Worm (Caenorhabditis elegans) whole organism, L4 larva: Measurements from ENCODE around the gene C45G9.2.

Experiments used
- F10B5.3 ChIP-seq: sonication (generic microtip); optimal IDR thresholded peaks from 2 replicates; lab custom pipeline; 2016; ENCODE audit warnings: mild to moderate bottlenecking, missing genetic modification characterization, missing compliant biosample characterization
- F26F4.8 ChIP-seq: fragments of 200-800 bp; sonication (Bioruptor generic); conservative IDR thresholded peaks from 2 replicates; pipeline ENCODE4 v1.3.6; 2022; ENCODE audit warnings: missing genetic modification characterization, missing compliant biosample characterization
- Y75B8A.6 ChIP-seq: fragments of 200-800 bp; sonication (Bioruptor generic); IDR thresholded peaks from 2 replicates; pipeline ENCODE4 v1.3.6; 2022; ENCODE audit warnings: missing genetic modification reagents, missing genetic modification characterization, missing compliant biosample characterization
- ZK337.2 ChIP-seq: fragments of 200-800 bp; sonication (Bioruptor generic); IDR thresholded peaks from 2 replicates; pipeline ENCODE4 v1.3.6; 2022; ENCODE audit warnings: missing genetic modification reagents, missing genetic modification characterization, missing compliant biosample characterization
- ZK546.5 ChIP-seq, 2 experiments: sonication (generic microtip); optimal IDR thresholded peaks; 2 replicates each; lab custom pipeline; 2017; ENCODE audit warnings: missing biosample characterization in 2 of 2, missing genetic modification characterization in 2 of 2
- aly-2 ChIP-seq: sonication (generic microtip); optimal IDR thresholded peaks from 2 replicates; lab custom pipeline; 2018; ENCODE audit warnings: missing biosample characterization, missing genetic modification characterization
- ama-1 ChIP-seq: fragments of 150-350 bp; optimal IDR thresholded peaks from 2 replicates; lab custom pipeline; 2014; ENCODE audit warnings: inconsistent platforms, mixed read lengths
- ceh-44 ChIP-seq: fragments of 200-800 bp; sonication (Bioruptor generic); IDR thresholded peaks from 2 replicates; pipeline ENCODE4 v1.3.6; 2022; ENCODE audit warnings: missing genetic modification reagents, missing genetic modification characterization, missing compliant biosample characterization
- ceh-62 ChIP-seq: sonication (generic microtip); optimal IDR thresholded peaks from 2 replicates; lab custom pipeline; 2017; ENCODE audit warnings: missing biosample characterization, missing genetic modification characterization
- ces-1 ChIP-seq: fragments of 150-350 bp; sonication (generic microtip); optimal IDR thresholded peaks from 4 replicates; lab custom pipeline; 2014; ENCODE audit warnings: missing biosample characterization, missing genetic modification reagents, missing genetic modification characterization
- ctbp-1 ChIP-seq: fragments of 200-800 bp; sonication (Bioruptor generic); IDR thresholded peaks from 2 replicates; pipeline ENCODE4 v1.3.6; 2022; ENCODE audit warnings: missing genetic modification reagents, missing genetic modification characterization, missing compliant biosample characterization
- daf-16 ChIP-seq, 3 experiments: sonication (generic microtip); optimal IDR thresholded peaks; 2 replicates each; lab custom pipeline; 2016 to 2017; ENCODE audit warnings: missing genetic modification characterization in 3 of 3, missing genetic modification reagents in 3 of 3, mild to moderate bottlenecking in 2 of 3, missing compliant biosample characterization in 2 of 3, missing biosample characterization in 1 of 3, moderate library complexity in 1 of 3
- daf-19 ChIP-seq: fragments of 200-800 bp; sonication (Bioruptor generic); conservative IDR thresholded peaks from 2 replicates; pipeline ENCODE4 v1.3.6; 2022; ENCODE audit warnings: missing genetic modification characterization, missing compliant biosample characterization
- daf-8 ChIP-seq: fragments of 200-800 bp; sonication (Bioruptor generic); IDR thresholded peaks from 2 replicates; pipeline ENCODE4 v1.3.6; 2022; ENCODE audit warnings: missing genetic modification characterization, missing compliant biosample characterization
- dmd-6 ChIP-seq: fragments of 200-800 bp; sonication (Bioruptor generic); IDR thresholded peaks from 2 replicates; pipeline ENCODE4 v1.3.6; 2022; ENCODE audit warnings: missing genetic modification reagents, missing genetic modification characterization, missing compliant biosample characterization
- dpl-1 ChIP-seq: fragments of 150-350 bp; optimal IDR thresholded peaks from 2 replicates; lab custom pipeline; 2014; ENCODE audit warnings: missing biosample characterization, missing genetic modification reagents, missing genetic modification characterization
- duxl-1 ChIP-seq: sonication (generic microtip); optimal IDR thresholded peaks from 2 replicates; lab custom pipeline; 2016; ENCODE audit warnings: mild to moderate bottlenecking, missing genetic modification characterization, moderate library complexity, missing compliant biosample characterization; ENCODE audit not compliant: poor library complexity
- egl-27 ChIP-seq: sonication (generic microtip); optimal IDR thresholded peaks from 3 replicates; lab custom pipeline; 2017; ENCODE audit warnings: missing biosample characterization, missing genetic modification reagents, missing genetic modification characterization
- fkh-10 ChIP-seq: fragments of 150-350 bp; optimal IDR thresholded peaks from 2 replicates; lab custom pipeline; 2014; ENCODE audit warnings: missing biosample characterization, missing genetic modification reagents, missing genetic modification characterization
- hlh-30 ChIP-seq: sonication (generic microtip); optimal IDR thresholded peaks from 2 replicates; lab custom pipeline; 2017; ENCODE audit warnings: antibody characterized with exemption, mild to moderate bottlenecking, missing genetic modification characterization, missing compliant biosample characterization; ENCODE audit not compliant: insufficient read depth
- lin-1 ChIP-seq: fragments of 200-800 bp; sonication (Bioruptor generic); IDR thresholded peaks from 2 replicates; pipeline ENCODE4 v1.3.6; 2022; ENCODE audit warnings: missing genetic modification reagents, missing genetic modification characterization, missing compliant biosample characterization
- lin-29 ChIP-seq: fragments of 200-800 bp; sonication (Bioruptor generic); IDR thresholded peaks from 2 replicates; pipeline ENCODE4 v1.3.6; 2022; ENCODE audit warnings: missing genetic modification reagents, missing genetic modification characterization, missing compliant biosample characterization
- lsy-2 ChIP-seq, 2 experiments: fragments of 150-350 bp in 1 of 2; sonication (generic microtip) in 1 of 2; optimal IDR thresholded peaks; 2 replicates each; lab custom pipeline; 2014 to 2017; ENCODE audit warnings: missing biosample characterization in 2 of 2, missing genetic modification characterization in 2 of 2
- mdl-1 ChIP-seq, 2 experiments: fragments of 150-350 bp in 1 of 2; sonication (generic microtip) in 1 of 2; optimal IDR thresholded peaks; 2 replicates each; lab custom pipeline; 2014 to 2017; ENCODE audit warnings: missing biosample characterization in 2 of 2, missing genetic modification characterization in 2 of 2
- mdt-29 ChIP-seq: fragments of 200-800 bp; sonication (Bioruptor generic); IDR thresholded peaks from 2 replicates; pipeline ENCODE4 v1.3.6; 2022; ENCODE audit warnings: missing genetic modification reagents, missing genetic modification characterization, missing compliant biosample characterization
- mep-1 ChIP-seq: fragments of 150-350 bp; sonication (generic microtip); optimal IDR thresholded peaks from 3 replicates; lab custom pipeline; 2014; ENCODE audit warnings: missing biosample characterization, missing genetic modification characterization
- mes-2 ChIP-seq: sonication (generic microtip); optimal IDR thresholded peaks from 2 replicates; lab custom pipeline; 2016; ENCODE audit warnings: missing genotype, mild to moderate bottlenecking, missing genetic modification characterization, missing compliant biosample characterization; ENCODE audit not compliant: poor library complexity, severe bottlenecking
- mxl-3 ChIP-seq: fragments of 200-800 bp; sonication (Bioruptor generic); optimal IDR thresholded peaks from 2 replicates; lab custom pipeline; 2018; ENCODE audit warnings: mild to moderate bottlenecking, missing genetic modification characterization, missing compliant biosample characterization
- nhr-10 ChIP-seq: fragments of 150-350 bp; optimal IDR thresholded peaks from 2 replicates; lab custom pipeline; 2014; ENCODE audit warnings: missing biosample characterization, missing genetic modification characterization
- nhr-102 ChIP-seq: sonication (generic microtip); optimal IDR thresholded peaks from 2 replicates; lab custom pipeline; 2016; ENCODE audit warnings: mild to moderate bottlenecking, missing genetic modification characterization, moderate library complexity, missing compliant biosample characterization
- nhr-11 ChIP-seq: fragments of 150-350 bp; optimal IDR thresholded peaks from 2 replicates; lab custom pipeline; 2014; ENCODE audit warnings: missing biosample characterization, missing genetic modification characterization
- nhr-237 ChIP-seq: sonication (generic microtip); optimal IDR thresholded peaks from 2 replicates; lab custom pipeline; 2017; ENCODE audit warnings: missing biosample characterization, missing genetic modification characterization
- nhr-25 ChIP-seq: sonication (generic microtip); optimal IDR thresholded peaks from 2 replicates; lab custom pipeline; 2017; ENCODE audit warnings: missing genetic modification characterization, mild to moderate bottlenecking, missing compliant biosample characterization, antibody characterized with exemption, moderate library complexity, borderline replicate concordance; ENCODE audit not compliant: insufficient read depth
- nhr-28 ChIP-seq: fragments of 150-350 bp; optimal IDR thresholded peaks from 2 replicates; lab custom pipeline; 2014; ENCODE audit warnings: missing biosample characterization, missing genetic modification characterization
- nhr-42 ChIP-seq: fragments of 200-800 bp; sonication (Bioruptor generic); IDR thresholded peaks from 2 replicates; pipeline ENCODE4 v1.3.6; 2022; ENCODE audit warnings: missing genetic modification characterization, missing compliant biosample characterization
- nhr-48 ChIP-seq: sonication (generic microtip); optimal IDR thresholded peaks from 2 replicates; lab custom pipeline; 2016; ENCODE audit warnings: mild to moderate bottlenecking, missing genetic modification characterization, missing compliant biosample characterization
- nhr-6 ChIP-seq: fragments of 150-350 bp; optimal IDR thresholded peaks from 2 replicates; lab custom pipeline; 2014; ENCODE audit warnings: missing biosample characterization, missing genetic modification characterization
- pha-4 ChIP-seq, 2 experiments: fragments of 150-350 bp in 1 of 2; fragments of 200-800 bp in 1 of 2; sonication (Bioruptor generic) in 1 of 2; IDR thresholded peaks in 1 of 2; optimal IDR thresholded peaks in 1 of 2; 2 replicates each; pipeline versions ENCODE4 v1.3.6 to Lab custom; 2014 to 2022; ENCODE audit warnings: missing genetic modification characterization in 2 of 2, missing genetic modification reagents in 2 of 2, missing biosample characterization in 1 of 2, missing compliant biosample characterization in 1 of 2
- php-3 ChIP-seq: fragments of 200-800 bp; sonication (Bioruptor generic); IDR thresholded peaks from 2 replicates; pipeline ENCODE4 v1.3.6; 2022; ENCODE audit warnings: missing genetic modification reagents, missing genetic modification characterization, missing compliant biosample characterization
- snpc-4 ChIP-seq: fragments of 150-350 bp; optimal IDR thresholded peaks from 2 replicates; lab custom pipeline; 2014; ENCODE audit warnings: missing biosample characterization, missing genetic modification characterization
- spr-3 ChIP-seq: fragments of 200-800 bp; sonication (Bioruptor generic); optimal IDR thresholded peaks from 2 replicates; lab custom pipeline; 2018; ENCODE audit warnings: mild to moderate bottlenecking, missing genetic modification characterization, missing compliant biosample characterization
- tag-97 ChIP-seq: fragments of 200-800 bp; sonication (Bioruptor generic); IDR thresholded peaks from 2 replicates; pipeline ENCODE4 v1.3.6; 2022; ENCODE audit warnings: missing genetic modification characterization, missing compliant biosample characterization
- tra-1 ChIP-seq: fragments of 200-800 bp; sonication (Bioruptor generic); IDR thresholded peaks from 2 replicates; pipeline ENCODE4 v1.3.6; 2022; ENCODE audit warnings: missing genetic modification reagents, missing genetic modification characterization, missing compliant biosample characterization
- unc-130 ChIP-seq: sonication (generic microtip); optimal IDR thresholded peaks from 2 replicates; lab custom pipeline; 2016; ENCODE audit warnings: missing genetic modification reagents, missing genetic modification characterization, missing compliant biosample characterization
- zfp-3 ChIP-seq: fragments of 200-800 bp; sonication (Bioruptor generic); conservative IDR thresholded peaks from 2 replicates; pipeline ENCODE4 v1.3.6; 2022; ENCODE audit warnings: missing genetic modification reagents, missing genetic modification characterization, missing compliant biosample characterization
- zip-11 ChIP-seq: fragments of 200-800 bp; sonication (Bioruptor generic); IDR thresholded peaks from 2 replicates; pipeline ENCODE4 v1.3.6; 2022; ENCODE audit warnings: missing genetic modification characterization, missing compliant biosample characterization

C45G9.2 gene

DNA sequence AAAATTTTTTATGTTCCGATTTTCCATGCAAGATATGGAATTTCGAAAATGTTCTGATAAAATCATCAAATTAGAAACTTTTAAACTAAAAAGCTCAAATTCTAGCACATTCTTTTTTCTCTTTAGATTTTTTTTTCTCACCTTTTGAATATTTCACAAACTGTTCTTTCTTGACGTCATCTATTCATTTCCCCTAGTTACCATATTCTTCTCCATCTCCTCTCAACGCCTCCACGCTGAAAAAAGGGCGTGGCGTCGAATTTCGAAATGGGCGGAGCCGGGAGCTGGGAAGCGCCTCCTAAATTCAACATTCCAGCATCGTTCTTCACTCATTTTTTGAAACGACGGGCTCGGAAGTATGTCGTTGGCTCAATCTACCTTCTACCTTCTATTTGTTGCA is 26.8 kb upstream of the C45G9.2 start, which contains the start of gene nlp-43:
nlp-43 (plus strand) TSS at position 301 of the 400 bp plus-strand sequence.
- TF ChIP-seq unc-130 (GFP tag; lab: Kevin White, UChicago) (no peak), dmd-6 (GFP tag; lab: Robert Waterston, UW) (no peak), mes-2 (tag; lab: Kevin White, UChicago) (no peak), F10B5.3 (tag; lab: Kevin White, UChicago) (no peak), mep-1 (no peak), ctbp-1 (GFP tag; lab: Robert Waterston, UW) (no peak), daf-8 (GFP tag; lab: Robert Waterston, UW) (no peak), F26F4.8 (GFP tag; lab: Robert Waterston, UW) (no peak), php-3 (GFP tag; lab: Robert Waterston, UW) (no peak), ceh-44 (GFP tag; lab: Robert Waterston, UW) (no peak), zfp-3 (no peak), duxl-1 (no peak)

- no peak for TF ChIP-seq tra-1 (GFP tag; lab: Robert Waterston, UW)
- no peak for TF ChIP-seq ama-1 (lab: Kevin White, UChicago)
- TF ChIP-seq daf-19 (GFP tag; lab: Robert Waterston, UW): no peak
- TF ChIP-seq mdl-1 (tag; optimal IDR thresholded peaks at IDR 0.05; lab: Kevin White, UChicago): no peak
- TF ChIP-seq nhr-42: no peak
- no peak for TF ChIP-seq tag-97 (GFP tag; lab: Robert Waterston, UW)
- no peak for TF ChIP-seq nhr-48 (tag; lab: Kevin White, UChicago)
- TF ChIP-seq ZK337.2 (GFP tag; lab: Robert Waterston, UW): no peak
- no peak for TF ChIP-seq Y75B8A.6 (GFP tag; lab: Robert Waterston, UW)
- TF ChIP-seq nhr-25: no peak
- no peak for TF ChIP-seq lin-1 (GFP tag; lab: Robert Waterston, UW)
- no peak for TF ChIP-seq ceh-62
- TF ChIP-seq nhr-102: no peak
- TF ChIP-seq snpc-4 (tag; lab: Kevin White, UChicago): no peak
- TF ChIP-seq nhr-6 (tag; lab: Kevin White, UChicago): no peak
- TF ChIP-seq ZK546.5 (tag; optimal IDR thresholded peaks at IDR 0.05; lab: Kevin White, UChicago): no peak
- TF ChIP-seq nhr-237 (tag; lab: Kevin White, UChicago): no peak
- no peak for TF ChIP-seq dmd-6 (GFP tag; lab: Robert Waterston, UW)
- TF ChIP-seq spr-3 (GFP tag; lab: Kevin White, UChicago): no peak
Observed at ce11 chrIII:5044709-5045108, 24.2 kb upstream of the C45G9.2 start, which contains the start of gene C45G9.14. Gene C45G9.14, plus strand, starts transcription at chrIII:5045009.

- TF ChIP-seq mxl-3 (GFP tag; lab: Kevin White, UChicago): peak; percentile 80
- no peak for TF ChIP-seq ceh-62
- TF ChIP-seq ceh-44 (GFP tag; lab: Robert Waterston, UW): no peak
- TF ChIP-seq duxl-1: no peak
- TF ChIP-seq fkh-10 (GFP tag; lab: Kevin White, UChicago): peak; percentile 37
- TF ChIP-seq lsy-2 (tag; optimal IDR thresholded peaks at IDR 0.05; lab: Kevin White, UChicago): peak in 1 of 2 experiments; percentile 59
- TF ChIP-seq nhr-28 (tag; lab: Kevin White, UChicago): peak; percentile 77
- no peak for TF ChIP-seq aly-2 (tag; lab: Kevin White, UChicago)
- no peak for TF ChIP-seq nhr-42
- no peak for TF ChIP-seq zip-11 (GFP tag; lab: Robert Waterston, UW)
- TF ChIP-seq hlh-30 (tag; lab: Kevin White, UChicago): peak; percentile 58
- TF ChIP-seq ZK546.5 (tag; optimal IDR thresholded peaks at IDR 0.05; lab: Kevin White, UChicago): no peak
- TF ChIP-seq ces-1 (GFP tag; lab: Kevin White, UChicago): peak; percentile 12
- no peak for TF ChIP-seq mdt-29
- peak; percentile 54 for TF ChIP-seq dpl-1 (GFP tag; lab: Kevin White, UChicago)
- no peak for TF ChIP-seq pha-4 (GFP tag; IDR thresholded peaks at IDR 0.05; lab: Robert Waterston, UW)
- peak; percentile 76 for TF ChIP-seq pha-4 (tag; optimal IDR thresholded peaks at IDR 0.05; lab: Kevin White, UChicago)
- no peak for TF ChIP-seq nhr-11 (tag; lab: Kevin White, UChicago)
- TF ChIP-seq mdl-1 (tag; optimal IDR thresholded peaks at IDR 0.05; lab: Kevin White, UChicago): peak in 1 of 2 experiments; percentile 5
- no peak for TF ChIP-seq egl-27 (tag; lab: Kevin White, UChicago)
- TF ChIP-seq lin-29 (GFP tag; lab: Robert Waterston, UW): no peak
- TF ChIP-seq nhr-10: no peak
- no peak for TF ChIP-seq zfp-3
- TF ChIP-seq daf-16 (GFP tag; optimal IDR thresholded peaks at IDR 0.05; lab: Kevin White, UChicago): no peak
- TF ChIP-seq daf-16 (tag; optimal IDR thresholded peaks at IDR 0.05; lab: Kevin White, UChicago): peak; percentile 24
- TF ChIP-seq nhr-6 (tag; lab: Kevin White, UChicago): peak; percentile 50
Observed at ce11 chrIII:5047175-5047574, 21.7 kb upstream of the C45G9.2 start, which contains the start of gene txbp-3. Gene txbp-3, minus strand, starts transcription at chrIII:5047459.
